Worm (Caenorhabditis elegans) whole organism, mixed stage, embryonic: Measurements from ENCODE around the gene anoh-1.

ENCODE experiments used
- ces-1 ChIP-seq: fragments of 150-350 bp; optimal IDR thresholded peaks from 2 replicates; lab custom pipeline; 2014; ENCODE audit warnings: missing biosample characterization, missing genetic modification reagents, missing genetic modification characterization
- elt-1 ChIP-seq: sonication (generic microtip); optimal IDR thresholded peaks from 2 replicates; lab custom pipeline; 2017; ENCODE audit warnings: missing genetic modification characterization, mild to moderate bottlenecking, missing compliant biosample characterization, antibody characterized with exemption, moderate library complexity, borderline replicate concordance; ENCODE audit not compliant: insufficient read depth
- mab-5 ChIP-seq: fragments of 150-350 bp; optimal IDR thresholded peaks from 2 replicates; lab custom pipeline; 2014; ENCODE audit warnings: missing biosample characterization, missing genetic modification characterization
- mep-1 ChIP-seq: fragments of 150-350 bp; optimal IDR thresholded peaks from 2 replicates; lab custom pipeline; 2017; ENCODE audit warnings: missing biosample characterization, missing genetic modification reagents, missing genetic modification characterization, inconsistent platforms
- nhr-237 ChIP-seq: fragments of 150-350 bp; optimal IDR thresholded peaks from 2 replicates; lab custom pipeline; 2014; ENCODE audit warnings: missing biosample characterization, missing genetic modification characterization
- nhr-28 ChIP-seq: fragments of 150-350 bp; optimal IDR thresholded peaks from 2 replicates; lab custom pipeline; 2014; ENCODE audit warnings: missing biosample characterization, missing genetic modification characterization
- snpc-4 ChIP-seq: fragments of 150-350 bp; optimal IDR thresholded peaks from 2 replicates; lab custom pipeline; 2014; ENCODE audit warnings: missing biosample characterization, missing genetic modification characterization
- unc-39 ChIP-seq: fragments of 150-350 bp; optimal IDR thresholded peaks from 2 replicates; lab custom pipeline; 2014; ENCODE audit warnings: missing biosample characterization, missing genetic modification characterization
- ztf-11 ChIP-seq: fragments of 150-350 bp; optimal IDR thresholded peaks from 2 replicates; lab custom pipeline; 2014; ENCODE audit warnings: missing biosample characterization, missing genetic modification characterization

DNA sequence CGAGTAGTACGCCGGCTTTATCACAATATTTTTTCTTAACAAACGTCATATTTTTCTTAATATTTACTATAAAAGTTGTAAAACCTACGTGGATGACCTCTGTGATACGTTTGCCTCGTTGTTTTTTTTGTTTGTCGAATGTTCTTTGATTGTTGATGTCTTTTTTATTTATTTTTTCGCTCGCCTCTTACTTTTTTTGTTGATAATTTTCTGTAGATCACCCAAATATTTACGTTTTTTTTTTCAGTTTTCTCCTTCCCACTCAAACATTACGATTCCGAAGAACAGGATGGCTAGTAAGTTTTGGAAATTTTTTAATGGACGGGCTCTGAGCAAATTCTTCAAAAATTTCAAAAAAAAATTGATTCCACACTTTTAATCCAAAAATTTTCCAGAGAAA is 14.0 kb downstream of the anoh-1 start:
- TF ChIP-seq elt-1 (tag; lab: Kevin White, UChicago) (no peak), mep-1 (no peak), snpc-4 (no peak), unc-39 (no peak), mab-5 (tag; lab: Kevin White, UChicago) (no peak), nhr-28 (tag; lab: Kevin White, UChicago) (no peak), nhr-237 (tag; lab: Kevin White, UChicago) (no peak), ztf-11 (tag; lab: Kevin White, UChicago) (no peak), ces-1 (GFP tag; lab: Kevin White, UChicago) (no peak)
